Worm (Caenorhabditis elegans): Measurements from ENCODE around the gene cup-14.

DNA sequence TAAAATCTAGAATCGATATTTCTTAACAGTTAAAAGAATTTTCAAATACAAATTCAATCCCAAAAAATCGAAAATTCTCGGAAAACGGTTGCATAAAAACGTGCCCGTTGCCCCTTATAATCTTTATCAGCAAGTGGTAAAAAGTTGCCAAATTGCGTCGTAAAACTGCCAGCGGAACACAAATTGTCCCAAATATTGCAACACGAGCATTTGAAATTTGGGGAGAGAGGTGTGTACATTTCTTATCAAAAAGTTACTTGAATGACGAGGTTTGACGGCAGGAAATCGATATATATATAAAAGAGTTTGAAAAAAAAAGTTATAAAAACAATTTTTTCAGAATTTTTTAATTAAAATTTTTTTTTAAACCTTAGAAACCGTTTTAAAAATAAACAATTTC lies 26.0 kb downstream of the cup-14 start:
- TF ChIP-seq ets-7 (tag; optimal IDR thresholded peaks at IDR 0.05) (no peak), ama-1 (optimal IDR thresholded peaks at IDR 0.05) (no peak), sea-1 (GFP tag; conservative IDR thresholded peaks at IDR 0.05) (no peak), tbx-37 (GFP tag; conservative IDR thresholded peaks at IDR 0.05) (no peak), aly-1 (tag; optimal IDR thresholded peaks at IDR 0.05) (no peak), hnd-1 (tag; optimal IDR thresholded peaks at IDR 0.05) (no peak), scrt-1 (GFP tag; IDR thresholded peaks at IDR 0.05) (no peak), hmbx-1 (tag; optimal IDR thresholded peaks at IDR 0.05) (no peak), ceh-13 (GFP tag; optimal IDR thresholded peaks at IDR 0.05) (no peak)
